Fruit fly (Drosophila melanogaster) whole organism, embryonic: Measurements from ENCODE around the gene CG14017.

ENCODE experiments used
- Abd-B ChIP-seq: fragments of 200-800 bp; sonication (Bioruptor generic); optimal IDR thresholded peaks from 2 replicates; lab custom pipeline; 2018; ENCODE audit warnings: missing biosample characterization, mild to moderate bottlenecking, missing genetic modification characterization, moderate library complexity
- CG10565 ChIP-seq: fragments of 200-800 bp; sonication (Bioruptor generic); optimal IDR thresholded peaks from 3 replicates; lab custom pipeline; 2016; ENCODE audit warnings: missing biosample characterization, mild to moderate bottlenecking, missing genetic modification characterization
- CG10959 ChIP-seq: fragments of 200-800 bp; sonication (Bioruptor generic); IDR thresholded peaks from 2 replicates; pipeline ENCODE4 v1.3.6; 2022; ENCODE audit warnings: missing biosample characterization, missing genetic modification characterization
- CG11560 ChIP-seq: fragments of 200-800 bp; sonication (Bioruptor generic); IDR thresholded peaks from 3 replicates; pipeline ENCODE4 v1.3.6; 2022; ENCODE audit warnings: missing biosample characterization, missing genetic modification characterization
- CG12299 ChIP-seq: fragments of 200-800 bp; sonication (Bioruptor generic); optimal IDR thresholded peaks from 2 replicates; lab custom pipeline; 2018; ENCODE audit warnings: missing biosample characterization, mild to moderate bottlenecking, missing genetic modification characterization
- CG12659 ChIP-seq: fragments of 200-800 bp; sonication (Bioruptor generic); optimal IDR thresholded peaks from 3 replicates; lab custom pipeline; 2017; ENCODE audit warnings: mild to moderate bottlenecking, missing biosample characterization, missing genetic modification reagents, missing genetic modification characterization
- CG13123 ChIP-seq: fragments of 200-800 bp; sonication (Bioruptor generic); optimal IDR thresholded peaks from 2 replicates; lab custom pipeline; 2016; ENCODE audit warnings: missing biosample characterization, missing genetic modification characterization
- CG14050 ChIP-seq: fragments of 200-800 bp; sonication (Bioruptor generic); IDR thresholded peaks from 3 replicates; pipeline ENCODE4 v1.3.6; 2022; ENCODE audit warnings: missing biosample characterization, missing genetic modification characterization
- CG14860 ChIP-seq: fragments of 200-800 bp; sonication (Bioruptor generic); IDR thresholded peaks from 3 replicates; pipeline ENCODE4 v1.3.6; 2022; ENCODE audit warnings: missing biosample characterization, missing genetic modification characterization; ENCODE audit not compliant: partially characterized antibody
- CG14965 ChIP-seq: fragments of 200-800 bp; sonication (Bioruptor generic); optimal IDR thresholded peaks from 2 replicates; lab custom pipeline; 2016; ENCODE audit warnings: missing biosample characterization, missing genetic modification characterization, borderline replicate concordance
- CG1647 ChIP-seq: fragments of 200-800 bp; sonication (Bioruptor generic); optimal IDR thresholded peaks from 3 replicates; lab custom pipeline; 2016; ENCODE audit warnings: missing biosample characterization, missing genetic modification characterization
- CG16779 ChIP-seq: fragments of 200-800 bp; sonication (Bioruptor generic); IDR thresholded peaks from 2 replicates; pipeline ENCODE4 v1.3.6; 2022; ENCODE audit warnings: missing biosample characterization, missing genetic modification characterization
- CG2129 ChIP-seq: fragments of 200-800 bp; sonication (Bioruptor generic); IDR thresholded peaks from 2 replicates; pipeline ENCODE4 v1.3.6; 2022; ENCODE audit warnings: missing biosample characterization, missing genetic modification characterization; ENCODE audit not compliant: partially characterized antibody
- CG30020 ChIP-seq: fragments of 200-800 bp; optimal IDR thresholded peaks from 2 replicates; lab custom pipeline; 2019; ENCODE audit warnings: missing biosample characterization, mild to moderate bottlenecking, missing genetic modification characterization, moderate library complexity
- CG32772 ChIP-seq: fragments of 200-800 bp; sonication (Bioruptor generic); IDR thresholded peaks from 2 replicates; pipeline ENCODE4 v1.3.6; 2022; ENCODE audit warnings: missing biosample characterization, missing genetic modification characterization
- CG34224 ChIP-seq: fragments of 200-800 bp; sonication (Bioruptor generic); IDR thresholded peaks from 3 replicates; pipeline ENCODE4 v1.3.6; 2022; ENCODE audit warnings: missing biosample characterization, missing genetic modification characterization; ENCODE audit not compliant: partially characterized antibody
- CG3726 ChIP-seq: fragments of 200-800 bp; sonication (Bioruptor generic); IDR thresholded peaks from 3 replicates; pipeline ENCODE4, ENCODE4 v1.3.6; 2022; ENCODE audit warnings: missing biosample characterization, missing genetic modification characterization
- CG5180 ChIP-seq: fragments of 200-800 bp; sonication (Bioruptor generic); optimal IDR thresholded peaks from 3 replicates; lab custom pipeline; 2017; ENCODE audit warnings: missing biosample characterization, missing genetic modification characterization, mild to moderate bottlenecking, moderate library complexity, missing genetic modification reagents
- CG6272 ChIP-seq: fragments of 200-800 bp; sonication (Bioruptor generic); IDR thresholded peaks from 2 replicates; pipeline ENCODE4 v1.3.6; 2022; ENCODE audit warnings: missing biosample characterization, missing genetic modification characterization
- CG7928 ChIP-seq: fragments of 200-800 bp; sonication (Bioruptor generic); optimal IDR thresholded peaks from 2 replicates; lab custom pipeline; 2017; ENCODE audit warnings: missing biosample characterization, mild to moderate bottlenecking, missing genetic modification characterization
- Dref ChIP-seq: fragments of 200-800 bp; sonication (Bioruptor generic); IDR thresholded peaks from 2 replicates; pipeline ENCODE4 v1.3.6; 2022; ENCODE audit warnings: missing biosample characterization, missing genetic modification characterization
- Kr ChIP-seq: fragments of 200-800 bp; sonication (Bioruptor generic); optimal IDR thresholded peaks from 2 replicates; lab custom pipeline; 2017; ENCODE audit warnings: missing biosample characterization, mild to moderate bottlenecking, missing genetic modification characterization
- Meics ChIP-seq: fragments of 200-800 bp; sonication (Bioruptor generic); optimal IDR thresholded peaks from 2 replicates; lab custom pipeline; 2017; ENCODE audit warnings: missing biosample characterization, mild to moderate bottlenecking, missing genetic modification characterization
- NC2β ChIP-seq: fragments of 200-800 bp; sonication (Bioruptor generic); optimal IDR thresholded peaks from 2 replicates; lab custom pipeline; 2016; ENCODE audit warnings: missing biosample characterization, missing genetic modification characterization
- NK7.1 ChIP-seq: fragments of 200-800 bp; sonication (Bioruptor generic); optimal IDR thresholded peaks from 3 replicates; lab custom pipeline; 2016; ENCODE audit warnings: missing biosample characterization, missing genetic modification characterization
- Stat92E ChIP-seq, 3 experiments: fragments of >200 bp in 2 of 3; fragments of 200-800 bp in 1 of 3; sonication (Bioruptor generic) in 1 of 3; optimal IDR thresholded peaks; 2 replicates each; lab custom pipeline; 2017 to 2019; ENCODE audit warnings: missing biosample characterization in 3 of 3, missing genetic modification characterization in 3 of 3, mild to moderate bottlenecking in 1 of 3, moderate library complexity in 1 of 3
- Usf ChIP-seq: fragments of 200-800 bp; sonication (Bioruptor generic); optimal IDR thresholded peaks from 2 replicates; lab custom pipeline; 2017; ENCODE audit warnings: missing genotype, missing biosample characterization, missing genetic modification characterization
- az2 ChIP-seq: fragments of 200-800 bp; sonication (Bioruptor generic); optimal IDR thresholded peaks from 3 replicates; lab custom pipeline; 2016; ENCODE audit warnings: missing biosample characterization, missing genetic modification characterization
- bab2 ChIP-seq: fragments of 200-800 bp; sonication (Bioruptor generic); optimal IDR thresholded peaks from 2 replicates; lab custom pipeline; 2016; ENCODE audit warnings: missing biosample characterization, missing genetic modification characterization
- br ChIP-seq: fragments of >200 bp; optimal IDR thresholded peaks from 2 replicates; lab custom pipeline; 2017
- croc ChIP-seq: fragments of 200-800 bp; sonication (Bioruptor generic); conservative IDR thresholded peaks from 3 replicates; pipeline ENCODE4 v1.3.6; 2022; ENCODE audit warnings: missing biosample characterization, missing genetic modification characterization
- dati ChIP-seq: fragments of 200-800 bp; sonication (Bioruptor generic); IDR thresholded peaks from 2 replicates; pipeline ENCODE4 v1.3.6; 2022; ENCODE audit warnings: missing biosample characterization, missing genetic modification characterization
- fd96Cb ChIP-seq: fragments of 200-800 bp; sonication (Bioruptor generic); optimal IDR thresholded peaks from 2 replicates; lab custom pipeline; 2018; ENCODE audit warnings: missing biosample characterization, mild to moderate bottlenecking, missing genetic modification characterization, moderate library complexity
- gem ChIP-seq: fragments of 200-800 bp; sonication (Bioruptor generic); optimal IDR thresholded peaks from 2 replicates; lab custom pipeline; 2019; ENCODE audit warnings: missing biosample characterization, mild to moderate bottlenecking, missing genetic modification characterization, moderate library complexity
- hkb ChIP-seq, 2 experiments: fragments of 200-800 bp in 1 of 2; fragments of >200 bp in 1 of 2; sonication (Bioruptor generic) in 1 of 2; IDR thresholded peaks in 1 of 2; optimal IDR thresholded peaks in 1 of 2; 2 replicates each; pipeline versions ENCODE4 v1.3.6 to Lab custom; 2017 to 2022; ENCODE audit warnings: missing biosample characterization in 1 of 2, missing genetic modification characterization in 1 of 2
- klu ChIP-seq: fragments of 200-800 bp; sonication (Bioruptor generic); IDR thresholded peaks from 2 replicates; pipeline ENCODE4 v1.3.6; 2022; ENCODE audit warnings: missing biosample characterization, missing genetic modification characterization
- lov ChIP-seq, 2 experiments: fragments of 200-800 bp in 1 of 2; fragments of >200 bp in 1 of 2; sonication (Bioruptor generic) in 1 of 2; IDR thresholded peaks in 1 of 2; optimal IDR thresholded peaks in 1 of 2; 2 replicates in 1 of 2; 3 replicates in 1 of 2; pipeline versions ENCODE4 v1.3.6 to Lab custom; 2017 to 2022; ENCODE audit warnings: missing biosample characterization in 1 of 2, missing genetic modification characterization in 1 of 2
- mam ChIP-seq: fragments of 200-800 bp; sonication (Bioruptor generic); optimal IDR thresholded peaks from 3 replicates; lab custom pipeline; 2016; ENCODE audit warnings: missing biosample characterization, missing genetic modification characterization
- mld ChIP-seq: fragments of 200-800 bp; sonication (Bioruptor generic); IDR thresholded peaks from 3 replicates; pipeline ENCODE4 v1.3.6; 2022; ENCODE audit warnings: missing biosample characterization, missing genetic modification characterization; ENCODE audit not compliant: partially characterized antibody
- peb ChIP-seq: fragments of 200-800 bp; sonication (Bioruptor generic); IDR thresholded peaks from 2 replicates; pipeline ENCODE4 v1.3.6; 2022; ENCODE audit warnings: missing biosample characterization, missing genetic modification characterization
- pho ChIP-seq: fragments of 200-800 bp; sonication (Bioruptor generic); optimal IDR thresholded peaks from 2 replicates; lab custom pipeline; 2016; ENCODE audit warnings: missing biosample characterization, missing genetic modification characterization
- pros ChIP-seq: fragments of 200-800 bp; sonication (Bioruptor generic); optimal IDR thresholded peaks from 3 replicates; lab custom pipeline; 2019; ENCODE audit warnings: missing biosample characterization, mild to moderate bottlenecking, missing genetic modification characterization, moderate library complexity
- psq ChIP-seq: fragments of 200-800 bp; sonication (Bioruptor generic); optimal IDR thresholded peaks from 2 replicates; lab custom pipeline; 2017; ENCODE audit warnings: missing biosample characterization, missing genetic modification characterization
- run ChIP-seq: fragments of 200-800 bp; sonication (Bioruptor generic); optimal IDR thresholded peaks from 3 replicates; lab custom pipeline; 2018; ENCODE audit warnings: missing biosample characterization, mild to moderate bottlenecking, missing genetic modification characterization
- slou ChIP-seq: fragments of 200-800 bp; sonication (Bioruptor generic); optimal IDR thresholded peaks from 3 replicates; lab custom pipeline; 2016; ENCODE audit warnings: missing biosample characterization, missing genetic modification characterization
- so ChIP-seq: fragments of 200-800 bp; sonication (Bioruptor generic); IDR thresholded peaks from 3 replicates; pipeline ENCODE4 v1.3.6; 2022; ENCODE audit warnings: missing biosample characterization, missing genetic modification characterization
- stc ChIP-seq: fragments of 200-800 bp; sonication (Bioruptor generic); IDR thresholded peaks from 2 replicates; pipeline ENCODE4 v1.3.6; 2022; ENCODE audit warnings: missing biosample characterization, missing genetic modification characterization
- tna ChIP-seq: fragments of 200-800 bp; sonication (Bioruptor generic); IDR thresholded peaks from 2 replicates; pipeline ENCODE4 v1.3.6; 2022; ENCODE audit warnings: missing biosample characterization, missing genetic modification characterization; ENCODE audit not compliant: partially characterized antibody
- tup ChIP-seq: fragments of 200-800 bp; sonication (Bioruptor generic); optimal IDR thresholded peaks from 2 replicates; lab custom pipeline; 2016; ENCODE audit warnings: missing biosample characterization, mild to moderate bottlenecking, missing genetic modification characterization, moderate library complexity
- vfl ChIP-seq: fragments of 200-800 bp; sonication (Bioruptor generic); optimal IDR thresholded peaks from 2 replicates; lab custom pipeline; 2016; ENCODE audit warnings: missing biosample characterization, missing genetic modification characterization
- zen ChIP-seq: fragments of 200-800 bp; sonication (Bioruptor generic); optimal IDR thresholded peaks from 3 replicates; lab custom pipeline; 2018; ENCODE audit warnings: missing biosample characterization, mild to moderate bottlenecking, missing genetic modification characterization, moderate library complexity

CG14017 gene

dm6 chr2L:5525723-5526122, 28.0 kb upstream of the CG14017 start, which contains the start of gene Cap-D3 (continued):
- TF ChIP-seq fd96Cb (tag; lab: Kevin White, UChicago): no peak
- TF ChIP-seq dati (GFP tag; lab: Robert Waterston, UW): no peak
- TF ChIP-seq CG12659 (GFP tag; lab: Kevin White, UChicago): no peak
- TF ChIP-seq tna (GFP tag; lab: Robert Waterston, UW): peak; percentile 74
- TF ChIP-seq pros (GFP tag; lab: Kevin White, UChicago): no peak
- peak; percentile 77 for TF ChIP-seq CG34224 (GFP tag; lab: Robert Waterston, UW)
- no peak for TF ChIP-seq mam (GFP tag; lab: Kevin White, UChicago)
- TF ChIP-seq CG32772: no peak
- TF ChIP-seq zen (tag; lab: Kevin White, UChicago): no peak
- TF ChIP-seq vfl (GFP tag; lab: Kevin White, UChicago): no peak
- no peak for TF ChIP-seq CG6272
- no peak for TF ChIP-seq slou (GFP tag; lab: Kevin White, UChicago)
- no peak for TF ChIP-seq CG13123
- no peak for TF ChIP-seq gem (tag; lab: Kevin White, UChicago)
- no peak for TF ChIP-seq CG14965 (GFP tag; lab: Kevin White, UChicago)
- no peak for TF ChIP-seq Stat92E (GFP tag; optimal IDR thresholded peaks at IDR 0.05; lab: Kevin White, UChicago)
- no peak for TF ChIP-seq tup
- TF ChIP-seq bab2: no peak
- peak; percentile 67 for TF ChIP-seq CG14860 (GFP tag; lab: Robert Waterston, UW)
- no peak for TF ChIP-seq stc (GFP tag; lab: Robert Waterston, UW)
- no peak for TF ChIP-seq Abd-B (GFP tag; lab: Kevin White, UChicago)
- TF ChIP-seq so (GFP tag; lab: Robert Waterston, UW): no peak
- TF ChIP-seq psq: no peak
- no peak for TF ChIP-seq Kr (GFP tag; lab: Kevin White, UChicago)
- 0 out of 2 replicates have a peak, but pooled peaks have one; percentile 12 for TF ChIP-seq CG2129 (GFP tag; lab: Robert Waterston, UW)
- TF ChIP-seq CG12299 (tag; lab: Kevin White, UChicago): no peak
- no peak for TF ChIP-seq Usf (GFP tag; lab: Kevin White, UChicago)
- no peak for TF ChIP-seq CG30020 (tag; lab: Kevin White, UChicago)
- no peak for TF ChIP-seq CG10565
- no peak for TF ChIP-seq CG11560 (tag; lab: Robert Waterston, UW)
- TF ChIP-seq CG10959 (GFP tag; lab: Robert Waterston, UW): no peak
- no peak for TF ChIP-seq CG16779 (GFP tag; lab: Robert Waterston, UW)
- TF ChIP-seq run: no peak
- no peak for TF ChIP-seq pho (GFP tag; lab: Kevin White, UChicago)
- no peak for TF ChIP-seq br
- TF ChIP-seq peb (GFP tag; lab: Robert Waterston, UW): no peak
- TF ChIP-seq mld (GFP tag; lab: Robert Waterston, UW): peak; percentile 53; the same call in 1 of the 3 replicates
- peak; percentile 71 for TF ChIP-seq Dref (GFP tag; lab: Robert Waterston, UW)
- TF ChIP-seq CG5180 (GFP tag; lab: Kevin White, UChicago): no peak
- no peak for TF ChIP-seq Meics (GFP tag; lab: Kevin White, UChicago)
- no peak for TF ChIP-seq lov (optimal IDR thresholded peaks at IDR 0.05; lab: Kevin White, UChicago)
- no peak for TF ChIP-seq lov (GFP tag; IDR thresholded peaks at IDR 0.05; lab: Robert Waterston, UW)
- no peak for TF ChIP-seq klu (GFP tag; lab: Robert Waterston, UW)
- TF ChIP-seq NK7.1 (GFP tag; lab: Kevin White, UChicago): no peak
- TF ChIP-seq hkb (optimal IDR thresholded peaks at IDR 0.05; lab: Kevin White, UChicago): no peak
- TF ChIP-seq hkb (GFP tag; IDR thresholded peaks at IDR 0.05; lab: Robert Waterston, UW): no peak
- TF ChIP-seq az2: no peak
- no peak for TF ChIP-seq NC2β (GFP tag; lab: Kevin White, UChicago)
- TF ChIP-seq croc (GFP tag; lab: Robert Waterston, UW): no peak
- no peak for TF ChIP-seq CG3726 (GFP tag; lab: Robert Waterston, UW)
- TF ChIP-seq CG14050 (GFP tag; lab: Robert Waterston, UW): no peak
- no peak for TF ChIP-seq CG7928 (GFP tag; lab: Kevin White, UChicago)
- TF ChIP-seq CG1647 (GFP tag; lab: Kevin White, UChicago): no peak
